Fruit fly (Drosophila melanogaster) whole organism, prepupa: Measurements from ENCODE around the gene Tpt.

Experiments
- Blimp-1 ChIP-seq: fragments of 200-800 bp; sonication (Bioruptor generic); optimal IDR thresholded peaks from 3 replicates; lab custom pipeline; 2017; ENCODE audit warnings: missing biosample characterization, missing genetic modification characterization, mild to moderate bottlenecking, moderate library complexity, missing genetic modification reagents
- CG10631 ChIP-seq: fragments of 200-800 bp; sonication (Bioruptor generic); optimal IDR thresholded peaks from 2 replicates; lab custom pipeline; 2016; ENCODE audit warnings: missing biosample characterization, missing genetic modification characterization
- CG10669 ChIP-seq: fragments of 200-800 bp; sonication (Bioruptor generic); optimal IDR thresholded peaks from 3 replicates; lab custom pipeline; 2018; ENCODE audit warnings: missing biosample characterization, mild to moderate bottlenecking, missing genetic modification characterization, moderate library complexity
- CG11294 ChIP-seq: fragments of 200-800 bp; sonication (Bioruptor generic); IDR thresholded peaks from 2 replicates; pipeline ENCODE4 v1.3.6; 2022; ENCODE audit warnings: missing biosample characterization, missing genetic modification characterization
- CG11762 ChIP-seq: fragments of 200-800 bp; sonication (Bioruptor generic); optimal IDR thresholded peaks from 3 replicates; lab custom pipeline; 2016; ENCODE audit warnings: missing biosample characterization, missing genetic modification characterization; ENCODE audit not compliant: insufficient read depth
- CG11902 ChIP-seq: fragments of 200-800 bp; sonication (Bioruptor generic); optimal IDR thresholded peaks from 3 replicates; lab custom pipeline; 2016; ENCODE audit warnings: missing biosample characterization, missing genetic modification characterization
- CG15336 ChIP-seq: fragments of 200-800 bp; sonication (Bioruptor generic); IDR thresholded peaks from 2 replicates; pipeline ENCODE4 v1.3.6; 2022; ENCODE audit warnings: missing biosample characterization, missing genetic modification characterization
- CG1621 ChIP-seq: fragments of 200-800 bp; sonication (Bioruptor generic); optimal IDR thresholded peaks from 3 replicates; lab custom pipeline; 2018; ENCODE audit warnings: missing biosample characterization, mild to moderate bottlenecking, missing genetic modification characterization
- CG16779 ChIP-seq: fragments of 200-800 bp; sonication (Bioruptor generic); optimal IDR thresholded peaks from 3 replicates; lab custom pipeline; 2017; ENCODE audit warnings: missing biosample characterization, mild to moderate bottlenecking, missing genetic modification characterization
- CG3032 ChIP-seq: fragments of 200-800 bp; optimal IDR thresholded peaks from 2 replicates; lab custom pipeline; 2019; ENCODE audit warnings: missing biosample characterization, mild to moderate bottlenecking, missing genetic modification characterization, moderate library complexity
- CG31627 ChIP-seq: fragments of 200-800 bp; sonication (Bioruptor generic); optimal IDR thresholded peaks from 3 replicates; lab custom pipeline; 2016; ENCODE audit warnings: missing biosample characterization, missing genetic modification characterization
- CG34406 ChIP-seq: fragments of 200-800 bp; sonication (Bioruptor generic); optimal IDR thresholded peaks from 3 replicates; lab custom pipeline; 2016; ENCODE audit warnings: missing biosample characterization, missing genetic modification characterization
- CG4318 ChIP-seq: fragments of 200-800 bp; sonication (Bioruptor generic); optimal IDR thresholded peaks from 3 replicates; lab custom pipeline; 2017; ENCODE audit warnings: missing biosample characterization, mild to moderate bottlenecking, missing genetic modification characterization
- CG6276 ChIP-seq: fragments of 200-800 bp; sonication (Bioruptor generic); optimal IDR thresholded peaks from 2 replicates; lab custom pipeline; 2017; ENCODE audit warnings: missing biosample characterization, mild to moderate bottlenecking, missing genetic modification characterization
- CG6792 ChIP-seq: fragments of 200-800 bp; sonication (Bioruptor generic); optimal IDR thresholded peaks from 3 replicates; lab custom pipeline; 2016; ENCODE audit warnings: missing biosample characterization, missing genetic modification characterization
- CG8119 ChIP-seq: fragments of 200-800 bp; sonication (Bioruptor generic); IDR thresholded peaks from 3 replicates; pipeline ENCODE4 v1.3.6; 2022; ENCODE audit warnings: missing biosample characterization, missing genetic modification characterization
- CG9139 ChIP-seq: fragments of 200-800 bp; sonication (Bioruptor generic); optimal IDR thresholded peaks from 3 replicates; lab custom pipeline; 2017; ENCODE audit warnings: missing biosample characterization, mild to moderate bottlenecking, missing genetic modification characterization
- Eip75B ChIP-seq: fragments of 200-800 bp; sonication (Bioruptor generic); optimal IDR thresholded peaks from 3 replicates; lab custom pipeline; 2016; ENCODE audit warnings: missing biosample characterization, missing genetic modification characterization
- Eip93F ChIP-seq: fragments of 200-800 bp; sonication (Bioruptor generic); optimal IDR thresholded peaks from 2 replicates; lab custom pipeline; 2016; ENCODE audit warnings: missing biosample characterization, mild to moderate bottlenecking, missing genetic modification characterization
- Ets21C ChIP-seq: fragments of 200-800 bp; sonication (Bioruptor generic); optimal IDR thresholded peaks from 3 replicates; lab custom pipeline; 2016; ENCODE audit warnings: missing biosample characterization, missing genetic modification characterization
- Ets96B ChIP-seq: fragments of 200-800 bp; optimal IDR thresholded peaks from 2 replicates; lab custom pipeline; 2019; ENCODE audit warnings: missing biosample characterization, mild to moderate bottlenecking, missing genetic modification characterization, moderate library complexity
- Gug ChIP-seq: fragments of 200-800 bp; sonication (Bioruptor generic); IDR thresholded peaks from 2 replicates; pipeline ENCODE4 v1.3.6; 2022; ENCODE audit warnings: missing biosample characterization, missing genetic modification characterization
- Hr38 ChIP-seq: sonication (Bioruptor generic); optimal IDR thresholded peaks from 2 replicates; lab custom pipeline; 2016; ENCODE audit warnings: missing biosample characterization, missing genetic modification characterization
- Hr39 ChIP-seq: fragments of 200-800 bp; sonication (Bioruptor generic); optimal IDR thresholded peaks from 2 replicates; lab custom pipeline; 2016; ENCODE audit warnings: missing biosample characterization, missing genetic modification characterization
- Hr4 ChIP-seq: fragments of 200-800 bp; sonication (Bioruptor generic); optimal IDR thresholded peaks from 3 replicates; lab custom pipeline; 2016; ENCODE audit warnings: missing biosample characterization, missing genetic modification characterization
- Lpt ChIP-seq: fragments of 200-800 bp; sonication (Bioruptor generic); optimal IDR thresholded peaks from 3 replicates; lab custom pipeline; 2016; ENCODE audit warnings: missing biosample characterization, missing genetic modification characterization
- OdsH ChIP-seq: fragments of 200-800 bp; sonication (Bioruptor generic); optimal IDR thresholded peaks from 3 replicates; lab custom pipeline; 2016; ENCODE audit warnings: missing biosample characterization, missing genetic modification characterization
- Smox ChIP-seq: fragments of 200-800 bp; sonication (Bioruptor generic); optimal IDR thresholded peaks from 3 replicates; lab custom pipeline; 2016; ENCODE audit warnings: missing biosample characterization, missing genetic modification characterization
- Sox102F ChIP-seq: fragments of 200-800 bp; sonication (Bioruptor generic); optimal IDR thresholded peaks from 2 replicates; lab custom pipeline; 2016; ENCODE audit warnings: missing biosample characterization, mild to moderate bottlenecking, missing genetic modification characterization
- Sox14 ChIP-seq: fragments of 200-800 bp; sonication (Bioruptor generic); optimal IDR thresholded peaks from 3 replicates; lab custom pipeline; 2016; ENCODE audit warnings: missing biosample characterization, missing genetic modification characterization
- achi ChIP-seq: fragments of 200-800 bp; sonication (Bioruptor generic); optimal IDR thresholded peaks from 3 replicates; lab custom pipeline; 2016; ENCODE audit warnings: missing biosample characterization, missing genetic modification characterization
- acj6 ChIP-seq: fragments of 200-800 bp; sonication (Bioruptor generic); optimal IDR thresholded peaks from 3 replicates; lab custom pipeline; 2016; ENCODE audit warnings: missing biosample characterization, missing genetic modification characterization
- cyc ChIP-seq: fragments of 200-800 bp; sonication (Bioruptor generic); optimal IDR thresholded peaks from 3 replicates; lab custom pipeline; 2016; ENCODE audit warnings: missing biosample characterization, missing genetic modification characterization
- dac ChIP-seq: fragments of 200-800 bp; sonication (Bioruptor generic); optimal IDR thresholded peaks from 2 replicates; lab custom pipeline; 2017; ENCODE audit warnings: missing biosample characterization, mild to moderate bottlenecking, missing genetic modification characterization
- dsx ChIP-seq: fragments of 200-800 bp; optimal IDR thresholded peaks from 3 replicates; lab custom pipeline; 2019; ENCODE audit warnings: missing biosample characterization, mild to moderate bottlenecking, missing genetic modification characterization, moderate library complexity; ENCODE audit not compliant: poor library complexity, severe bottlenecking
- esn ChIP-seq: fragments of 200-800 bp; sonication (Bioruptor generic); optimal IDR thresholded peaks from 2 replicates; lab custom pipeline; 2016; ENCODE audit warnings: missing biosample characterization, mild to moderate bottlenecking, missing genetic modification characterization, moderate library complexity
- fd59A ChIP-seq: fragments of 200-800 bp; sonication (Bioruptor generic); optimal IDR thresholded peaks from 2 replicates; lab custom pipeline; 2017; ENCODE audit warnings: missing biosample characterization, mild to moderate bottlenecking, missing genetic modification characterization, missing genetic modification reagents
- fd85E ChIP-seq: fragments of 200-800 bp; sonication (Bioruptor generic); optimal IDR thresholded peaks from 3 replicates; lab custom pipeline; 2016; ENCODE audit warnings: missing biosample characterization, missing genetic modification characterization
- fkh ChIP-seq: fragments of 200-800 bp; sonication (Bioruptor generic); optimal IDR thresholded peaks from 3 replicates; lab custom pipeline; 2017; ENCODE audit warnings: missing biosample characterization, mild to moderate bottlenecking, missing genetic modification characterization, moderate library complexity
- lz ChIP-seq: fragments of 200-800 bp; sonication (Bioruptor generic); optimal IDR thresholded peaks from 3 replicates; lab custom pipeline; 2016; ENCODE audit warnings: missing biosample characterization, missing genetic modification characterization
- net ChIP-seq: fragments of 200-800 bp; sonication (Bioruptor generic); optimal IDR thresholded peaks from 3 replicates; lab custom pipeline; 2016; ENCODE audit warnings: missing biosample characterization, missing genetic modification characterization
- pdm3 ChIP-seq: fragments of 200-800 bp; sonication (Bioruptor generic); optimal IDR thresholded peaks from 3 replicates; lab custom pipeline; 2016; ENCODE audit warnings: missing biosample characterization, missing genetic modification characterization
- salr ChIP-seq, 2 experiments: fragments of 200-800 bp; sonication (Bioruptor generic); optimal IDR thresholded peaks; 3 replicates each; lab custom pipeline; 2016 to 2018; ENCODE audit warnings: missing biosample characterization in 2 of 2, missing genetic modification characterization in 2 of 2, mild to moderate bottlenecking in 1 of 2
- spab ChIP-seq: fragments of 200-800 bp; sonication (Bioruptor generic); optimal IDR thresholded peaks from 2 replicates; lab custom pipeline; 2017; ENCODE audit warnings: missing biosample characterization, mild to moderate bottlenecking, missing genetic modification characterization, missing genetic modification reagents
- ss ChIP-seq, 2 experiments: fragments of 200-800 bp; sonication (Bioruptor generic); optimal IDR thresholded peaks; 2 replicates in 1 of 2; 3 replicates in 1 of 2; lab custom pipeline; 2017 to 2018; ENCODE audit warnings: mild to moderate bottlenecking in 2 of 2, missing biosample characterization in 2 of 2, missing genetic modification characterization in 2 of 2, moderate library complexity in 1 of 2
- svp ChIP-seq: fragments of 200-800 bp; sonication (Bioruptor generic); peaks from one replicate; lab custom pipeline; 2016; ENCODE audit warnings: missing biosample characterization, missing genetic modification characterization
- topi ChIP-seq: fragments of 200-800 bp; sonication (Bioruptor generic); optimal IDR thresholded peaks from 3 replicates; lab custom pipeline; 2016; ENCODE audit warnings: missing biosample characterization, missing genetic modification characterization
- vri ChIP-seq: fragments of 200-800 bp; sonication (Bioruptor generic); optimal IDR thresholded peaks from 3 replicates; lab custom pipeline; 2016; ENCODE audit warnings: missing biosample characterization, mild to moderate bottlenecking, missing genetic modification characterization

Tpt gene

dm6 chr3L:8360643-8361110, 44.4 kb downstream of the Tpt start, which contains the start of gene Idh (continued):
- TF ChIP-seq CG11902 (GFP tag; lab: Kevin White, UChicago) (no peak), CG10669 (no peak), pdm3 (GFP tag; lab: Kevin White, UChicago) (no peak), CG11294 (GFP tag; lab: Robert Waterston, UW) (no peak), Hr38 (GFP tag; lab: Kevin White, UChicago) (no peak), spab (no peak), cyc (GFP tag; lab: Kevin White, UChicago) (no peak), Hr39 (GFP tag; lab: Kevin White, UChicago) (no peak), CG6276 (GFP tag; lab: Kevin White, UChicago) (peak; percentile 47), CG8119 (GFP tag; lab: Robert Waterston, UW) (no peak), Sox14 (GFP tag; lab: Kevin White, UChicago) (no peak), ss (GFP tag; optimal IDR thresholded peaks at IDR 0.05; lab: Kevin White, UChicago) (peak in 1 of 2 experiments; percentile 32), topi (GFP tag; lab: Kevin White, UChicago) (peak; percentile 4), Ets21C (GFP tag; lab: Kevin White, UChicago) (no peak), CG9139 (GFP tag; lab: Kevin White, UChicago) (no peak), CG3032 (tag; lab: Kevin White, UChicago) (no peak), acj6 (GFP tag; lab: Kevin White, UChicago) (no peak), CG4318 (GFP tag; lab: Kevin White, UChicago) (no peak), Hr4 (GFP tag; lab: Kevin White, UChicago) (no peak), Blimp-1 (GFP tag; lab: Kevin White, UChicago) (peak; percentile 25), fd59A (GFP tag; lab: Kevin White, UChicago) (no peak), CG15336 (GFP tag; lab: Robert Waterston, UW) (peak; percentile 50; the same call in 1 of the 2 replicates), fkh (GFP tag; lab: Kevin White, UChicago) (no peak), dac (GFP tag; lab: Kevin White, UChicago) (no peak), Sox102F (GFP tag; lab: Kevin White, UChicago) (peak; percentile 58), CG11762 (no peak)

- TF ChIP-seq cyc (GFP tag; lab: Kevin White, UChicago) (no peak), dsx (GFP tag; lab: Kevin White, UChicago) (peak; percentile 20), Lpt (peak; percentile 26), CG6792 (GFP tag; lab: Kevin White, UChicago) (no peak), CG34406 (no peak), Hr38 (GFP tag; lab: Kevin White, UChicago) (no peak), CG10669 (peak; percentile 59), Ets96B (peak; percentile 47), lz (GFP tag; lab: Kevin White, UChicago) (no peak), vri (GFP tag; lab: Kevin White, UChicago) (no peak), CG10631 (GFP tag; lab: Kevin White, UChicago) (no peak), CG3032 (tag; lab: Kevin White, UChicago) (peak; percentile 25), fd85E (GFP tag; lab: Kevin White, UChicago) (no peak), CG15336 (GFP tag; lab: Robert Waterston, UW) (no peak), salr (GFP tag; optimal IDR thresholded peaks at IDR 0.05; lab: Kevin White, UChicago) (peak; percentile 39 to 51), Eip75B (GFP tag; lab: Kevin White, UChicago) (no peak), fkh (GFP tag; lab: Kevin White, UChicago) (no peak), Gug (GFP tag; lab: Robert Waterston, UW) (no peak), dac (GFP tag; lab: Kevin White, UChicago) (no peak), CG6276 (GFP tag; lab: Kevin White, UChicago) (peak; percentile 84), OdsH (GFP tag; lab: Kevin White, UChicago) (no peak), CG31627 (GFP tag; lab: Kevin White, UChicago) (no peak), svp (GFP tag; lab: Kevin White, UChicago) (no peak), CG11902 (GFP tag; lab: Kevin White, UChicago) (no peak), achi (GFP tag; lab: Kevin White, UChicago) (no peak), Sox14 (GFP tag; lab: Kevin White, UChicago) (no peak), Smox (no peak), Eip93F (GFP tag; lab: Kevin White, UChicago) (peak; percentile 44), CG1621 (tag; lab: Kevin White, UChicago) (peak; percentile 48), esn (GFP tag; lab: Kevin White, UChicago) (no peak), CG16779 (tag; lab: Kevin White, UChicago) (peak; percentile 6), net (GFP tag; lab: Kevin White, UChicago) (no peak)
Observed at dm6 chr3L:8360063-8360642, 44.9 kb downstream of the Tpt start.
